Worm (Caenorhabditis elegans) whole organism, L2 larva: ENCODE data around the gene rbc-1.

Experiments
- C34F6.9 ChIP-seq: fragments of 150-350 bp; optimal IDR thresholded peaks from 2 replicates; lab custom pipeline; 2014; ENCODE audit warnings: missing biosample characterization, missing genetic modification characterization
- F13H6.1 ChIP-seq: sonication (generic microtip); optimal IDR thresholded peaks from 2 replicates; lab custom pipeline; 2016; ENCODE audit warnings: missing genetic modification characterization, missing compliant biosample characterization
- Y55F3AM.14 ChIP-seq: fragments of 200-800 bp; sonication (Bioruptor generic); optimal IDR thresholded peaks from 2 replicates; lab custom pipeline; 2018; ENCODE audit warnings: mild to moderate bottlenecking, missing genetic modification characterization, missing compliant biosample characterization
- ZK546.5 ChIP-seq: sonication (generic microtip); optimal IDR thresholded peaks from 2 replicates; lab custom pipeline; 2017; ENCODE audit warnings: missing biosample characterization, missing genetic modification characterization
- alr-1 ChIP-seq: fragments of 150-350 bp; optimal IDR thresholded peaks from 2 replicates; lab custom pipeline; 2014; ENCODE audit warnings: missing biosample characterization, missing genetic modification characterization
- aly-2 ChIP-seq: fragments of 150-350 bp; optimal IDR thresholded peaks from 2 replicates; lab custom pipeline; 2014; ENCODE audit warnings: missing biosample characterization, missing genetic modification characterization
- blmp-1 ChIP-seq: sonication (generic microtip); optimal IDR thresholded peaks from 2 replicates; lab custom pipeline; 2017; ENCODE audit warnings: missing genetic modification characterization, mild to moderate bottlenecking, missing compliant biosample characterization, antibody characterized with exemption, moderate library complexity; ENCODE audit not compliant: insufficient read depth
- ceh-16 ChIP-seq: fragments of 150-350 bp; optimal IDR thresholded peaks from 2 replicates; lab custom pipeline; 2014; ENCODE audit warnings: missing biosample characterization, missing genetic modification characterization
- ceh-82 ChIP-seq: fragments of 150-350 bp; optimal IDR thresholded peaks from 2 replicates; lab custom pipeline; 2014; ENCODE audit warnings: missing biosample characterization, missing genetic modification characterization
- crh-2 ChIP-seq: sonication (generic microtip); optimal IDR thresholded peaks from 2 replicates; lab custom pipeline; 2017; ENCODE audit warnings: missing biosample characterization, missing genetic modification characterization
- dmd-4 ChIP-seq: sonication (generic microtip); optimal IDR thresholded peaks from 2 replicates; lab custom pipeline; 2017; ENCODE audit warnings: missing biosample characterization, missing genetic modification characterization
- egl-27 ChIP-seq: sonication (generic microtip); optimal IDR thresholded peaks from 3 replicates; lab custom pipeline; 2017; ENCODE audit warnings: missing biosample characterization, missing genetic modification reagents, missing genetic modification characterization
- elt-1 ChIP-seq: fragments of 150-350 bp; optimal IDR thresholded peaks from 2 replicates; lab custom pipeline; 2014; ENCODE audit warnings: missing biosample characterization, missing genetic modification characterization
- elt-3 ChIP-seq: sonication (generic microtip); optimal IDR thresholded peaks from 2 replicates; lab custom pipeline; 2017; ENCODE audit warnings: missing biosample characterization, missing genetic modification characterization
- fos-1 ChIP-seq: fragments of 150-350 bp; optimal IDR thresholded peaks from 2 replicates; lab custom pipeline; 2014; ENCODE audit warnings: missing biosample characterization, missing genetic modification characterization
- gmeb-1 ChIP-seq: fragments of 150-350 bp; optimal IDR thresholded peaks from 2 replicates; lab custom pipeline; 2014; ENCODE audit warnings: missing biosample characterization, missing genetic modification characterization
- lin-11 ChIP-seq: fragments of 150-350 bp; sonication (generic microtip); optimal IDR thresholded peaks from 2 replicates; lab custom pipeline; 2014; ENCODE audit warnings: missing biosample characterization, missing genetic modification characterization, inconsistent platforms, mixed read lengths
- lin-39 ChIP-seq: fragments of 150-350 bp; optimal IDR thresholded peaks from 2 replicates; lab custom pipeline; 2014; ENCODE audit warnings: missing biosample characterization, missing genetic modification reagents, missing genetic modification characterization
- lsy-2 ChIP-seq, 2 experiments: fragments of 150-350 bp in 1 of 2; sonication (generic microtip) in 1 of 2; optimal IDR thresholded peaks; 2 replicates each; lab custom pipeline; 2014 to 2017; ENCODE audit warnings: missing biosample characterization in 2 of 2, missing genetic modification characterization in 2 of 2
- mdl-1 ChIP-seq, 2 experiments: fragments of 150-350 bp in 1 of 2; sonication (generic microtip) in 1 of 2; optimal IDR thresholded peaks; 2 replicates each; lab custom pipeline; 2017; ENCODE audit warnings: missing biosample characterization in 2 of 2, missing genetic modification characterization in 2 of 2
- nhr-10 ChIP-seq: sonication (generic microtip); optimal IDR thresholded peaks from 2 replicates; lab custom pipeline; 2017; ENCODE audit warnings: missing biosample characterization, missing genetic modification characterization
- nhr-11 ChIP-seq: fragments of 150-350 bp; optimal IDR thresholded peaks from 2 replicates; lab custom pipeline; 2014; ENCODE audit warnings: missing biosample characterization, missing genetic modification characterization
- nhr-12 ChIP-seq: fragments of 150-350 bp; optimal IDR thresholded peaks from 2 replicates; lab custom pipeline; 2014; ENCODE audit warnings: missing biosample characterization, missing genetic modification characterization
- nhr-129 ChIP-seq: fragments of 150-350 bp; optimal IDR thresholded peaks from 2 replicates; lab custom pipeline; 2014; ENCODE audit warnings: missing biosample characterization, missing genetic modification characterization
- nhr-23 ChIP-seq: fragments of 150-350 bp; optimal IDR thresholded peaks from 2 replicates; lab custom pipeline; 2014; ENCODE audit warnings: missing biosample characterization, missing genetic modification reagents, missing genetic modification characterization
- nhr-237 ChIP-seq: fragments of 150-350 bp; optimal IDR thresholded peaks from 2 replicates; lab custom pipeline; 2014; ENCODE audit warnings: missing biosample characterization, missing genetic modification characterization
- nhr-25 ChIP-seq: fragments of 150-350 bp; sonication (generic microtip); optimal IDR thresholded peaks from 3 replicates; lab custom pipeline; 2014; ENCODE audit warnings: missing biosample characterization, missing genetic modification characterization
- nhr-6 ChIP-seq: fragments of 150-350 bp; optimal IDR thresholded peaks from 2 replicates; lab custom pipeline; 2014; ENCODE audit warnings: missing biosample characterization, missing genetic modification characterization
- peb-1 ChIP-seq: fragments of 150-350 bp; optimal IDR thresholded peaks from 2 replicates; lab custom pipeline; 2014; ENCODE audit warnings: missing biosample characterization, missing genetic modification characterization
- sem-4 ChIP-seq: fragments of 150-350 bp; optimal IDR thresholded peaks from 2 replicates; lab custom pipeline; 2014; ENCODE audit warnings: missing biosample characterization, missing genetic modification reagents, missing genetic modification characterization
- skn-1 ChIP-seq: sonication (generic microtip); optimal IDR thresholded peaks from 2 replicates; lab custom pipeline; 2017; ENCODE audit warnings: missing biosample characterization, missing genetic modification characterization
- sma-9 ChIP-seq, 2 experiments: fragments of 150-350 bp in 1 of 2; sonication (generic microtip) in 1 of 2; optimal IDR thresholded peaks; 2 replicates each; lab custom pipeline; 2014 to 2016; ENCODE audit warnings: missing genetic modification characterization in 2 of 2, mild to moderate bottlenecking in 1 of 2, missing biosample characterization in 1 of 2, missing compliant biosample characterization in 1 of 2, missing genetic modification reagents in 1 of 2, moderate library complexity in 1 of 2
- unc-55 ChIP-seq: fragments of 150-350 bp; sonication (generic microtip); optimal IDR thresholded peaks from 3 replicates; lab custom pipeline; 2014; ENCODE audit warnings: missing biosample characterization, missing genetic modification reagents, missing genetic modification characterization
- unc-62 ChIP-seq: fragments of 150-350 bp; optimal IDR thresholded peaks from 2 replicates; lab custom pipeline; 2014; ENCODE audit warnings: missing biosample characterization, missing genetic modification reagents, missing genetic modification characterization
- zag-1 ChIP-seq: fragments of 150-350 bp; optimal IDR thresholded peaks from 2 replicates; lab custom pipeline; 2014; ENCODE audit warnings: missing biosample characterization, missing genetic modification characterization
- ztf-11 ChIP-seq: sonication (generic microtip); optimal IDR thresholded peaks from 2 replicates; lab custom pipeline; 2017; ENCODE audit warnings: missing biosample characterization, missing genetic modification characterization

The rbc-1 gene

DNA sequence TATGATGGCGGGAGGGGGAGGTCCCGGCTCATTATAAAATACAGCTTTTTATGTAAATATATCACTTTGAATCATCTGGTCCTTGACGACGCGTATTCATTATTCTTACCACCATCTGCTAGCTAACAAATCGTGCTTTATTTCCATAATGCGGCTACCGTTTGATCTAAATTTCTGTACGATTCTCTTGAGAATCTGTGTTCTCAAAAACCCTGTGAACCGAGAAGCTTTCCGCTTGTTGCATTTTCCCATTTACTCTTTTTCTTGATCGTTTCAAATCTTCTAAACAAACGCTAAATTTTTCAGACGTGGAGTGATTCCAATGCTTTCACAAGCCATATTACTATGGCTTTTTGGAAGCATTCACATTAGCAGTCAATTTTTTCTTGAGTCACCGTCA, 43.5 kb downstream of the rbc-1 start, which contains the start of gene syg-2:
syg-2 (plus strand) TSS at position 301 of the 400 bp plus-strand sequence.
- TF ChIP-seq elt-1 (no peak), unc-62 (no peak), skn-1 (no peak), nhr-25 (tag; lab: Kevin White, UChicago) (no peak), ztf-11 (tag; lab: Kevin White, UChicago) (no peak), unc-55 (GFP tag; lab: Kevin White, UChicago) (no peak), crh-2 (no peak), elt-3 (no peak), dmd-4 (no peak)

DNA sequence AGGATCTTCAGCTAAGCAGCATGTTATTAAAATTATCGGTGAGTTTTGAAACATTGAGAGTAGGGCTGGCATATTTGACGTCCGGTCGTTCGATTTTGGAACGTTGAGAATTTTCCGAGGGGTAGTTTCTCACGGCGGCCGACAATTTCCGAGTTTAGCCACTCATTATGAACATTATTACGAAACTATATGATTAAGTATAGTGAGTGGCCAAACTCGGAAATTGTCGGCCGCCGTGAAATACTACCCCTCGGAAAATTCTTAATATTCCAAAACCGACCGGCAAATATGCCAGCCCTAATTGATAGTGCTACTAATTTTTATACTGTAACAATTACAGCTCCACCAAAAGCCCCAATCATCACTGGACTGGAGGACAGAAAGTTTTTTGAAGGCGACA, 46.3 kb downstream of the rbc-1 start:
- TF ChIP-seq nhr-237 (no peak), crh-2 (no peak), alr-1 (tag; lab: Kevin White, UChicago) (no peak), nhr-11 (tag; lab: Kevin White, UChicago) (no peak), sma-9 (GFP tag; optimal IDR thresholded peaks at IDR 0.05; lab: Kevin White, UChicago) (no peak), sma-9 (tag; optimal IDR thresholded peaks at IDR 0.05; lab: Kevin White, UChicago) (no peak), mdl-1 (tag; optimal IDR thresholded peaks at IDR 0.05; lab: Kevin White, UChicago) (no peak), gmeb-1 (no peak), nhr-10 (tag; lab: Kevin White, UChicago) (no peak), ceh-16 (tag; lab: Kevin White, UChicago) (no peak), lin-11 (tag; lab: Kevin White, UChicago) (no peak), unc-62 (no peak), lin-39 (tag; lab: Kevin White, UChicago) (no peak)

DNA sequence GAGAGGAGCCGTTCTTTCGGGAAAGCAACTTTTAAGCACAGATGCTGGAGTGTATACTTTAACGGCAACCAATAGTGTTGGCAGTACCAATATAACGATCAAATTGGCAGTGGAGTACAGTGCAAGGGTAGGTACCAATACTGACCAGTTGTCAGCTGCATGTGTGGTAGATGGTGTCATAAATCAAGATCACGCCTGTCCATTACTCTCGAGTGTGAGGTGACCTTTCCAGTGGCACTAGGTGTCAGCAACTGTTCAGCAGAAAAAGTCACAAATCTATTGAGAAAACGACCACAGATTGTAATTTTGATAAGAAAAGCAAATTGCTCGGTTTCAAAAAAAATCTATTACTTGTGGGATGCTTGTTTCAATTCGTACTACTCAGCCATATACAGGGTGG, 48.3 kb downstream of the rbc-1 start:
- no peak for TF ChIP-seq gmeb-1
- TF ChIP-seq crh-2, result no peak
- no peak for TF ChIP-seq nhr-6 (tag; lab: Kevin White, UChicago)
- no peak for TF ChIP-seq ZK546.5 (tag; lab: Kevin White, UChicago)
- TF ChIP-seq C34F6.9 (tag; lab: Kevin White, UChicago), result no peak
- no peak for TF ChIP-seq fos-1 (tag; lab: Kevin White, UChicago)
- TF ChIP-seq lin-11 (tag; lab: Kevin White, UChicago), result no peak
- no peak for TF ChIP-seq nhr-25 (tag; lab: Kevin White, UChicago)
- TF ChIP-seq nhr-11 (tag; lab: Kevin White, UChicago), result no peak
- no peak for TF ChIP-seq sma-9 (GFP tag; optimal IDR thresholded peaks at IDR 0.05; lab: Kevin White, UChicago)
- TF ChIP-seq sma-9 (tag; optimal IDR thresholded peaks at IDR 0.05; lab: Kevin White, UChicago), result no peak
- no peak for TF ChIP-seq nhr-10 (tag; lab: Kevin White, UChicago)
- no peak for TF ChIP-seq nhr-237
- TF ChIP-seq zag-1 (tag; lab: Kevin White, UChicago), result no peak
- TF ChIP-seq ceh-16 (tag; lab: Kevin White, UChicago), result no peak
- no peak for TF ChIP-seq egl-27 (tag; lab: Kevin White, UChicago)
- no peak for TF ChIP-seq lsy-2 (tag; optimal IDR thresholded peaks at IDR 0.05; lab: Kevin White, UChicago)

ce11 chrX:14661918-14662317, 50.7 kb downstream of the rbc-1 start:
- no peak for TF ChIP-seq Y55F3AM.14 (GFP tag; lab: Kevin White, UChicago)
- TF ChIP-seq blmp-1 (tag; lab: Kevin White, UChicago), result no peak
- TF ChIP-seq crh-2, result no peak
- TF ChIP-seq nhr-12 (tag; lab: Kevin White, UChicago), result no peak
- no peak for TF ChIP-seq alr-1 (tag; lab: Kevin White, UChicago)
- no peak for TF ChIP-seq lin-39 (tag; lab: Kevin White, UChicago)
- TF ChIP-seq F13H6.1 (tag; lab: Kevin White, UChicago), result no peak
- TF ChIP-seq unc-62, result no peak
- TF ChIP-seq nhr-23 (tag; lab: Kevin White, UChicago), result no peak
- TF ChIP-seq ceh-82 (tag; lab: Kevin White, UChicago), result no peak
- TF ChIP-seq elt-1, result no peak
- TF ChIP-seq nhr-129 (tag; lab: Kevin White, UChicago), result no peak
- no peak for TF ChIP-seq ztf-11 (tag; lab: Kevin White, UChicago)
- no peak for TF ChIP-seq aly-2 (tag; lab: Kevin White, UChicago)
- no peak for TF ChIP-seq nhr-11 (tag; lab: Kevin White, UChicago)
- TF ChIP-seq elt-3, result no peak

- TF ChIP-seq alr-1 (tag; lab: Kevin White, UChicago) (no peak), F13H6.1 (tag; lab: Kevin White, UChicago) (no peak), nhr-10 (tag; lab: Kevin White, UChicago) (no peak), peb-1 (no peak), sem-4 (no peak), unc-62 (no peak), mdl-1 (tag; optimal IDR thresholded peaks at IDR 0.05; lab: Kevin White, UChicago) (no peak)
These were observed 51.3 kb downstream of the rbc-1 start for ce11 chrX:14662460-14662859.
